Worm (Caenorhabditis elegans): ENCODE results near the gene col-8.

The col-8 gene

ce11 chrIII:7020500-7020899, at the start of gene col-8:
TSS of gene col-8 (minus strand) at chrIII:7020600.
- no peak for TF ChIP-seq nfyb-1 (GFP tag; IDR thresholded peaks at IDR 0.05)
- no peak for TF ChIP-seq atf-7 (tag; optimal IDR thresholded peaks at IDR 0.05)
- no peak for TF ChIP-seq Y79H2A.3 (GFP tag; conservative IDR thresholded peaks at IDR 0.05)
- no peak for TF ChIP-seq Y53G8AR.9 (GFP tag; conservative IDR thresholded peaks at IDR 0.05)
- TF ChIP-seq tlf-1 (GFP tag; optimal IDR thresholded peaks at IDR 0.05): no peak
- no peak for TF ChIP-seq gei-17 (GFP tag; optimal IDR thresholded peaks at IDR 0.05)
- no peak for TF ChIP-seq pha-4 (tag; optimal IDR thresholded peaks at IDR 0.05)
- no peak for TF ChIP-seq nfya-1 (tag; optimal IDR thresholded peaks at IDR 0.05; ENCODE audit: borderline replicate concordance, insufficient read depth)
- no peak for TF ChIP-seq dpl-1 (GFP tag; optimal IDR thresholded peaks at IDR 0.05)
- TF ChIP-seq hsf-1 (GFP tag; IDR thresholded peaks at IDR 0.05): no peak
- TF ChIP-seq ceh-91 (GFP tag; IDR thresholded peaks at IDR 0.05): no peak
- TF ChIP-seq snpc-3.4 (tag; optimal IDR thresholded peaks at IDR 0.05): no peak
- no peak for TF ChIP-seq tbp1 (GFP tag; optimal IDR thresholded peaks at IDR 0.05)
- TF ChIP-seq pbrm-1 (GFP tag; IDR thresholded peaks at IDR 0.05): no peak
- TF ChIP-seq F23B12.7 (tag; optimal IDR thresholded peaks at IDR 0.05; ENCODE audit: insufficient read depth): no peak
- TF ChIP-seq F39B2.1 (GFP tag; IDR thresholded peaks at IDR 0.05): no peak
- no peak for TF ChIP-seq him-1 (tag; optimal IDR thresholded peaks at IDR 0.05)

ce11 chrIII:7069981-7070380, 49.6 kb upstream of the col-8 start, which contains the start of gene tmem-17:
TSS of gene tmem-17 (plus strand) at chrIII:7070281.
- TF ChIP-seq zim-3 (tag; optimal IDR thresholded peaks at IDR 0.05) (no peak), ceh-27 (GFP tag; optimal IDR thresholded peaks at IDR 0.05) (no peak), dox-1 (GFP tag; IDR thresholded peaks at IDR 0.05) (no peak), fkh-3 (tag; optimal IDR thresholded peaks at IDR 0.05) (no peak), T07F8.4 (tag; optimal IDR thresholded peaks at IDR 0.05) (no peak), B0035.1 (tag; optimal IDR thresholded peaks at IDR 0.05) (no peak), sptf-2 (GFP tag; optimal IDR thresholded peaks at IDR 0.05) (no peak), bed-1 (GFP tag; IDR thresholded peaks at IDR 0.05) (no peak), egl-18 (GFP tag; IDR thresholded peaks at IDR 0.05) (no peak), Y53F4B.3 (GFP tag; IDR thresholded peaks at IDR 0.05) (no peak), C06A6.2 (GFP tag; conservative IDR thresholded peaks at IDR 0.05) (no peak), lin-26 (GFP tag; IDR thresholded peaks at IDR 0.05) (no peak), akir-1 (GFP tag; optimal IDR thresholded peaks at IDR 0.05) (no peak), attf-3 (GFP tag; conservative IDR thresholded peaks at IDR 0.05) (no peak), lin-54 (GFP tag; optimal IDR thresholded peaks at IDR 0.05) (no peak), pha-4 (tag; optimal IDR thresholded peaks at IDR 0.05) (no peak), athp-1 (tag; optimal IDR thresholded peaks at IDR 0.05) (no peak)

ce11 chrIII:7068520-7069113, 48.2 kb upstream of the col-8 start, which contains the start of the genes ubc-18 and R01H2.8:
TSS of gene ubc-18 (minus strand) at chrIII:7068570.
TSS of gene R01H2.8 (plus strand) at chrIII:7069063.
- no peak for TF ChIP-seq Y95B8A.8 (GFP tag; IDR thresholded peaks at IDR 0.05)
- TF ChIP-seq dpl-1 (GFP tag; optimal IDR thresholded peaks at IDR 0.05): peak; percentile 71
- peak; percentile 56 for TF ChIP-seq madf-6 (GFP tag; IDR thresholded peaks at IDR 0.05)
- no peak for TF ChIP-seq nhr-80 (tag; optimal IDR thresholded peaks at IDR 0.05)
- TF ChIP-seq hmg-1.2 (GFP tag; IDR thresholded peaks at IDR 0.05): no peak
- no peak for TF ChIP-seq chd-7 (tag; optimal IDR thresholded peaks at IDR 0.05)
- TF ChIP-seq lin-35 (GFP tag; optimal IDR thresholded peaks at IDR 0.05): peak in 1 of 3 experiments; percentile 63
- TF ChIP-seq rcor-1 (GFP tag; IDR thresholded peaks at IDR 0.05): peak; percentile 47; the same call in 1 of the 2 replicates
- peak; percentile 18 for TF ChIP-seq lsl-1 (GFP tag; optimal IDR thresholded peaks at IDR 0.05)
- TF ChIP-seq mcd-1 (GFP tag; IDR thresholded peaks at IDR 0.05): peak; percentile 39; the same call in 1 of the 2 replicates
- TF ChIP-seq snpc-1.1 (tag; optimal IDR thresholded peaks at IDR 0.05; ENCODE audit: insufficient read depth): no peak
- TF ChIP-seq lin-54 (GFP tag; optimal IDR thresholded peaks at IDR 0.05): peak; percentile 82
- TF ChIP-seq zim-3 (tag; optimal IDR thresholded peaks at IDR 0.05): no peak
- peak; percentile 30; the same call in 1 of the 2 replicates for TF ChIP-seq F33H1.4 (GFP tag; IDR thresholded peaks at IDR 0.05)
- peak; percentile 48; the same call in 1 of the 2 replicates for TF ChIP-seq ceh-91 (GFP tag; IDR thresholded peaks at IDR 0.05)
- peak; percentile 78 for TF ChIP-seq efl-1 (GFP tag; optimal IDR thresholded peaks at IDR 0.05)
- TF ChIP-seq attf-5 (GFP tag; optimal IDR thresholded peaks at IDR 0.05): peak; percentile 11

Data from whole organism, young adult.